Worm (Caenorhabditis elegans): ENCODE results near the gene C01C4.3.

C01C4.3 gene

ce11 chrX:3709747-3710146 lies 13.0 kb downstream of the C01C4.3 start:
- TF ChIP-seq C04F5.9 (tag; optimal IDR thresholded peaks at IDR 0.05), result no peak
- no peak for TF ChIP-seq ceh-90 (tag; optimal IDR thresholded peaks at IDR 0.05)
- TF ChIP-seq dpl-1 (GFP tag; optimal IDR thresholded peaks at IDR 0.05), result no peak
- TF ChIP-seq fos-1 (tag; optimal IDR thresholded peaks at IDR 0.05), result no peak
- peak; percentile 4 for TF ChIP-seq snu-23 (GFP tag; optimal IDR thresholded peaks at IDR 0.05)
- TF ChIP-seq dsc-1 (tag; optimal IDR thresholded peaks at IDR 0.05), result peak; percentile 94
- TF ChIP-seq skn-1 (tag; optimal IDR thresholded peaks at IDR 0.05), result no peak
- TF ChIP-seq unc-130 (tag; optimal IDR thresholded peaks at IDR 0.05), result no peak
- no peak for TF ChIP-seq ama-1 (optimal IDR thresholded peaks at IDR 0.05)
- no peak for TF ChIP-seq lin-35 (GFP tag; optimal IDR thresholded peaks at IDR 0.05)
- TF ChIP-seq nhr-76 (tag; optimal IDR thresholded peaks at IDR 0.05), result no peak
- TF ChIP-seq tbx-2 (tag; optimal IDR thresholded peaks at IDR 0.05), result no peak
- no peak for TF ChIP-seq hpl-2 (GFP tag; optimal IDR thresholded peaks at IDR 0.05)
- no peak for TF ChIP-seq nhr-19 (GFP tag; conservative IDR thresholded peaks at IDR 0.05)
- no peak for TF ChIP-seq egl-27 (tag; optimal IDR thresholded peaks at IDR 0.05)
- TF ChIP-seq pax-3 (tag; optimal IDR thresholded peaks at IDR 0.05), result no peak
- no peak for TF ChIP-seq xbp-1 (tag; optimal IDR thresholded peaks at IDR 0.05)
- TF ChIP-seq efl-1 (optimal IDR thresholded peaks at IDR 0.05), result no peak
- peak in 1 of 2 experiments; percentile 70 for TF ChIP-seq efl-1 (GFP tag; optimal IDR thresholded peaks at IDR 0.05 in 1 of 2)
- no peak for TF ChIP-seq mef-2 (tag; optimal IDR thresholded peaks at IDR 0.05)
- peak; percentile 80 for TF ChIP-seq fkh-4 (tag; optimal IDR thresholded peaks at IDR 0.05; ENCODE audit: borderline replicate concordance)
- no peak for TF ChIP-seq ceh-63 (GFP tag; optimal IDR thresholded peaks at IDR 0.05)
- no peak for TF ChIP-seq efl-3 (GFP tag; optimal IDR thresholded peaks at IDR 0.05)
- no peak for TF ChIP-seq snpc-4 (tag; optimal IDR thresholded peaks at IDR 0.05)
- no peak for TF ChIP-seq pqm-1 (tag; optimal IDR thresholded peaks at IDR 0.05)
- peak; percentile 50 for TF ChIP-seq nhr-71 (tag; optimal IDR thresholded peaks at IDR 0.05)
- TF ChIP-seq nhr-77 (tag; optimal IDR thresholded peaks at IDR 0.05), result no peak
- TF ChIP-seq nhr-90 (tag; optimal IDR thresholded peaks at IDR 0.05; ENCODE audit: poor library complexity), result no peak
- no peak for TF ChIP-seq nhr-28 (tag; optimal IDR thresholded peaks at IDR 0.05)
- TF ChIP-seq swsn-7 (tag; optimal IDR thresholded peaks at IDR 0.05), result no peak
- TF ChIP-seq ets-5 (GFP tag; IDR thresholded peaks at IDR 0.05), result no peak
- peak; percentile 32 for TF ChIP-seq rnt-1 (tag; optimal IDR thresholded peaks at IDR 0.05)
- TF ChIP-seq mep-1 (tag; optimal IDR thresholded peaks at IDR 0.05), result no peak
- no peak for TF ChIP-seq nhr-12 (tag; optimal IDR thresholded peaks at IDR 0.05)
- no peak for TF ChIP-seq nhr-85 (tag)
- no peak for TF ChIP-seq nhr-237 (tag; optimal IDR thresholded peaks at IDR 0.05)
- TF ChIP-seq zip-4 (GFP tag; optimal IDR thresholded peaks at IDR 0.05), result no peak
- peak; percentile 33 for TF ChIP-seq lin-14 (GFP tag; optimal IDR thresholded peaks at IDR 0.05)
- no peak for TF ChIP-seq unc-30 (tag; optimal IDR thresholded peaks at IDR 0.05)
- TF ChIP-seq nhr-84 (tag; optimal IDR thresholded peaks at IDR 0.05), result no peak
- TF ChIP-seq ceh-82 (tag; optimal IDR thresholded peaks at IDR 0.05), result no peak
- TF ChIP-seq zag-1 (tag; optimal IDR thresholded peaks at IDR 0.05), result no peak
- TF ChIP-seq unc-62 (GFP tag; optimal IDR thresholded peaks at IDR 0.05), result no peak
- TF ChIP-seq nhr-20 (tag; optimal IDR thresholded peaks at IDR 0.05), result no peak
- TF ChIP-seq mab-9 (GFP tag; IDR thresholded peaks at IDR 0.05), result no peak
- no peak for TF ChIP-seq alr-1 (tag; optimal IDR thresholded peaks at IDR 0.05; ENCODE audit: borderline replicate concordance)
- TF ChIP-seq C34B4.2 (tag; optimal IDR thresholded peaks at IDR 0.05), result no peak
